Worm (Caenorhabditis elegans) whole organism, L1 larva: ENCODE measurements around the gene blos-7.

Experiments used
- C34B4.2 ChIP-seq: sonication (generic microtip); optimal IDR thresholded peaks from 2 replicates; lab custom pipeline; 2017; ENCODE audit warnings: mild to moderate bottlenecking, missing genetic modification characterization, missing compliant biosample characterization
- F16B12.6 ChIP-seq: fragments of 150-350 bp; optimal IDR thresholded peaks from 2 replicates; lab custom pipeline; 2014; ENCODE audit warnings: missing biosample characterization, missing genetic modification characterization
- aha-1 ChIP-seq: fragments of 150-350 bp; optimal IDR thresholded peaks from 2 replicates; lab custom pipeline; 2014; ENCODE audit warnings: missing biosample characterization, missing genetic modification characterization
- alr-1 ChIP-seq: fragments of 200-800 bp; sonication (Bioruptor generic); optimal IDR thresholded peaks from 2 replicates; lab custom pipeline; 2018; ENCODE audit warnings: borderline replicate concordance, mild to moderate bottlenecking, missing genetic modification characterization, missing compliant biosample characterization
- blmp-1 ChIP-seq: fragments of 150-350 bp; optimal IDR thresholded peaks from 2 replicates; lab custom pipeline; 2014; ENCODE audit warnings: missing biosample characterization, missing genetic modification characterization
- ceh-82 ChIP-seq, 3 experiments: fragments of 150-350 bp in 1 of 3; sonication (generic microtip) in 2 of 3; optimal IDR thresholded peaks; 2 replicates each; lab custom pipeline; 2014 to 2017; ENCODE audit warnings: missing biosample characterization in 3 of 3, missing genetic modification characterization in 3 of 3
- ceh-90 ChIP-seq: sonication (generic microtip); optimal IDR thresholded peaks from 2 replicates; lab custom pipeline; 2016; ENCODE audit warnings: missing genetic modification characterization, missing compliant biosample characterization
- ces-1 ChIP-seq: fragments of 150-350 bp; optimal IDR thresholded peaks from 2 replicates; lab custom pipeline; 2014; ENCODE audit warnings: missing biosample characterization, missing genetic modification reagents, missing genetic modification characterization
- dsc-1 ChIP-seq: sonication (generic microtip); optimal IDR thresholded peaks from 2 replicates; lab custom pipeline; 2016; ENCODE audit warnings: mild to moderate bottlenecking, missing genetic modification characterization, missing compliant biosample characterization
- efl-1 ChIP-seq, 4 experiments: fragments of 150-350 bp; optimal IDR thresholded peaks in 3 of 4; peaks in 1 of 4; 1 replicate in 1 of 4; 2 replicates in 3 of 4; lab custom pipeline; 2014; ENCODE audit warnings: missing biosample characterization in 2 of 4, missing genetic modification characterization in 2 of 4, missing genetic modification reagents in 2 of 4
- efl-3 ChIP-seq: fragments of 200-800 bp; sonication (Bioruptor generic); optimal IDR thresholded peaks from 2 replicates; lab custom pipeline; 2018; ENCODE audit warnings: mild to moderate bottlenecking, missing genetic modification characterization, missing compliant biosample characterization
- egl-13 ChIP-seq: sonication (generic microtip); optimal IDR thresholded peaks from 2 replicates; lab custom pipeline; 2016; ENCODE audit warnings: missing genotype, missing genetic modification reagents, missing genetic modification characterization, missing compliant biosample characterization
- elt-2 ChIP-seq: sonication (generic microtip); optimal IDR thresholded peaks from 2 replicates; lab custom pipeline; 2016; ENCODE audit warnings: missing genetic modification characterization, mild to moderate bottlenecking, inconsistent platforms, missing compliant biosample characterization, missing genetic modification reagents
- ets-5 ChIP-seq: fragments of 200-800 bp; sonication (Bioruptor generic); IDR thresholded peaks from 2 replicates; pipeline ENCODE4 v1.3.6; 2022; ENCODE audit warnings: missing genetic modification characterization, missing compliant biosample characterization
- fkh-4 ChIP-seq: sonication (generic microtip); optimal IDR thresholded peaks from 2 replicates; lab custom pipeline; 2016; ENCODE audit warnings: missing compliant biosample characterization, missing genetic modification characterization, borderline replicate concordance
- grh-1 ChIP-seq: fragments of 200-800 bp; sonication (Bioruptor generic); IDR thresholded peaks from 2 replicates; pipeline ENCODE4 v1.3.6; 2022; ENCODE audit warnings: missing genetic modification reagents, missing genetic modification characterization, missing compliant biosample characterization
- irx-1 ChIP-seq: sonication (generic microtip); optimal IDR thresholded peaks from 2 replicates; lab custom pipeline; 2016; ENCODE audit warnings: missing genetic modification characterization, missing compliant biosample characterization
- isw-1 ChIP-seq: fragments of 200-800 bp; sonication (Bioruptor generic); IDR thresholded peaks from 2 replicates; pipeline ENCODE4 v1.3.6; 2022; ENCODE audit warnings: missing genetic modification characterization, missing compliant biosample characterization
- jun-1 ChIP-seq: fragments of 150-350 bp; optimal IDR thresholded peaks from 2 replicates; lab custom pipeline; 2014; ENCODE audit warnings: missing biosample characterization, missing genetic modification reagents, missing genetic modification characterization
- lin-14 ChIP-seq: fragments of 200-800 bp; sonication (Bioruptor generic); optimal IDR thresholded peaks from 2 replicates; lab custom pipeline; 2018; ENCODE audit warnings: mild to moderate bottlenecking, missing genetic modification characterization, moderate library complexity, missing compliant biosample characterization
- lin-15B ChIP-seq: fragments of 150-350 bp; sonication (generic microtip); optimal IDR thresholded peaks from 3 replicates; lab custom pipeline; 2014; ENCODE audit warnings: missing biosample characterization, missing genetic modification characterization
- lin-35 ChIP-seq, 2 experiments: fragments of 150-350 bp; optimal IDR thresholded peaks; 2 replicates each; lab custom pipeline; 2014; ENCODE audit warnings: missing biosample characterization in 2 of 2, missing genetic modification characterization in 2 of 2, missing genetic modification reagents in 2 of 2
- lin-39 ChIP-seq: fragments of 150-350 bp; optimal IDR thresholded peaks from 2 replicates; lab custom pipeline; 2014; ENCODE audit warnings: missing biosample characterization, missing genetic modification reagents, missing genetic modification characterization
- lir-3 ChIP-seq: sonication (generic microtip); optimal IDR thresholded peaks from 2 replicates; lab custom pipeline; 2016; ENCODE audit warnings: mild to moderate bottlenecking, missing genetic modification characterization, moderate library complexity, missing compliant biosample characterization; ENCODE audit not compliant: poor library complexity
- mdl-1 ChIP-seq, 2 experiments: fragments of 150-350 bp; optimal IDR thresholded peaks; 2 replicates each; lab custom pipeline; 2014 to 2017; ENCODE audit warnings: missing biosample characterization in 2 of 2, missing genetic modification characterization in 2 of 2, inconsistent platforms in 1 of 2
- mef-2 ChIP-seq: fragments of 150-350 bp; optimal IDR thresholded peaks from 2 replicates; lab custom pipeline; 2014; ENCODE audit warnings: missing biosample characterization, missing genetic modification characterization
- mep-1 ChIP-seq: fragments of 150-350 bp; optimal IDR thresholded peaks from 2 replicates; lab custom pipeline; 2014; ENCODE audit warnings: missing biosample characterization, missing genetic modification characterization
- nhr-11 ChIP-seq: fragments of 150-350 bp; optimal IDR thresholded peaks from 2 replicates; lab custom pipeline; 2014; ENCODE audit warnings: missing biosample characterization, missing genetic modification characterization
- nhr-237 ChIP-seq: fragments of 150-350 bp; optimal IDR thresholded peaks from 2 replicates; lab custom pipeline; 2014; ENCODE audit warnings: missing biosample characterization, missing genetic modification characterization
- nhr-28 ChIP-seq: fragments of 150-350 bp; optimal IDR thresholded peaks from 2 replicates; lab custom pipeline; 2014; ENCODE audit warnings: missing biosample characterization, missing genetic modification characterization
- nhr-47 ChIP-seq: sonication (generic microtip); optimal IDR thresholded peaks from 2 replicates; lab custom pipeline; 2016; ENCODE audit warnings: mild to moderate bottlenecking, missing genetic modification characterization, moderate library complexity, missing compliant biosample characterization
- nhr-71 ChIP-seq: sonication (generic microtip); optimal IDR thresholded peaks from 2 replicates; lab custom pipeline; 2016; ENCODE audit warnings: mild to moderate bottlenecking, missing genetic modification characterization, moderate library complexity, missing compliant biosample characterization
- nhr-84 ChIP-seq: sonication (generic microtip); optimal IDR thresholded peaks from 2 replicates; lab custom pipeline; 2017; ENCODE audit warnings: missing biosample characterization, missing genetic modification characterization
- nhr-85 ChIP-seq: sonication (generic microtip); peaks from one replicate; lab custom pipeline; 2016; ENCODE audit warnings: missing genetic modification characterization, inconsistent platforms, missing compliant biosample characterization
- nhr-90 ChIP-seq: sonication (generic microtip); optimal IDR thresholded peaks from 2 replicates; lab custom pipeline; 2016; ENCODE audit warnings: mild to moderate bottlenecking, missing genetic modification characterization, missing compliant biosample characterization; ENCODE audit not compliant: poor library complexity
- pag-3 ChIP-seq: sonication (generic microtip); optimal IDR thresholded peaks from 2 replicates; lab custom pipeline; 2017; ENCODE audit warnings: missing genetic modification characterization, mild to moderate bottlenecking, missing compliant biosample characterization, antibody characterized with exemption, borderline replicate concordance; ENCODE audit not compliant: insufficient read depth
- pqm-1 ChIP-seq: sonication (generic microtip); optimal IDR thresholded peaks from 3 replicates; lab custom pipeline; 2017; ENCODE audit warnings: missing biosample characterization, missing genetic modification characterization
- skn-1 ChIP-seq: fragments of 150-350 bp; optimal IDR thresholded peaks from 2 replicates; lab custom pipeline; 2014; ENCODE audit warnings: missing biosample characterization, missing genetic modification characterization
- snpc-4 ChIP-seq: fragments of 150-350 bp; optimal IDR thresholded peaks from 2 replicates; lab custom pipeline; 2014; ENCODE audit warnings: missing biosample characterization, missing genetic modification characterization
- sox-4 ChIP-seq: sonication (generic microtip); optimal IDR thresholded peaks from 2 replicates; lab custom pipeline; 2016; ENCODE audit warnings: missing genetic modification characterization, missing compliant biosample characterization
- swsn-7 ChIP-seq: sonication (generic microtip); optimal IDR thresholded peaks from 2 replicates; lab custom pipeline; 2016; ENCODE audit warnings: missing genetic modification characterization, missing compliant biosample characterization
- tbx-2 ChIP-seq: sonication (generic microtip); optimal IDR thresholded peaks from 2 replicates; lab custom pipeline; 2016; ENCODE audit warnings: missing genetic modification characterization, missing compliant biosample characterization
- unc-86 ChIP-seq: sonication (generic microtip); optimal IDR thresholded peaks from 2 replicates; lab custom pipeline; 2016; ENCODE audit warnings: missing genetic modification characterization, missing compliant biosample characterization
- unc-98 ChIP-seq: fragments of 200-800 bp; sonication (Bioruptor generic); IDR thresholded peaks from 2 replicates; pipeline ENCODE4 v1.3.6; 2022; ENCODE audit warnings: missing genetic modification characterization, missing compliant biosample characterization
- vab-15 ChIP-seq: sonication (generic microtip); optimal IDR thresholded peaks from 2 replicates; lab custom pipeline; 2017; ENCODE audit warnings: missing genotype, mild to moderate bottlenecking, missing genetic modification characterization, missing compliant biosample characterization
- zag-1 ChIP-seq: fragments of 150-350 bp; optimal IDR thresholded peaks from 2 replicates; lab custom pipeline; 2014; ENCODE audit warnings: missing biosample characterization, missing genetic modification characterization
- ztf-11 ChIP-seq, 2 experiments: sonication (generic microtip); optimal IDR thresholded peaks; 2 replicates each; lab custom pipeline; 2016 to 2017; ENCODE audit warnings: missing genetic modification characterization in 2 of 2, missing biosample characterization in 1 of 2, missing compliant biosample characterization in 1 of 2
- ztf-4 ChIP-seq: fragments of 150-350 bp; optimal IDR thresholded peaks from 2 replicates; lab custom pipeline; 2014; ENCODE audit warnings: missing biosample characterization, missing genetic modification characterization

blos-7 gene

ce11 chrIV:3597356-3597755, 14.7 kb upstream of the blos-7 start:
- TF ChIP-seq mdl-1 (tag; optimal IDR thresholded peaks at IDR 0.05; lab: Kevin White, UChicago) = no peak
- TF ChIP-seq fkh-4 (tag; lab: Kevin White, UChicago) = no peak
- no peak for TF ChIP-seq nhr-84
- TF ChIP-seq ceh-82 (tag; optimal IDR thresholded peaks at IDR 0.05; lab: Kevin White, UChicago) = no peak
- no peak for TF ChIP-seq nhr-71 (tag; lab: Kevin White, UChicago)
- TF ChIP-seq isw-1 (GFP tag; lab: Robert Waterston, UW) = no peak
- TF ChIP-seq grh-1 (GFP tag; lab: Robert Waterston, UW) = no peak
- TF ChIP-seq pqm-1 (tag; lab: Kevin White, UChicago) = no peak
- TF ChIP-seq tbx-2 = no peak
- TF ChIP-seq efl-3 = no peak
- no peak for TF ChIP-seq unc-98 (GFP tag; lab: Robert Waterston, UW)
- no peak for TF ChIP-seq blmp-1 (tag; lab: Kevin White, UChicago)
- TF ChIP-seq lir-3 (tag; lab: Kevin White, UChicago) = no peak

DNA sequence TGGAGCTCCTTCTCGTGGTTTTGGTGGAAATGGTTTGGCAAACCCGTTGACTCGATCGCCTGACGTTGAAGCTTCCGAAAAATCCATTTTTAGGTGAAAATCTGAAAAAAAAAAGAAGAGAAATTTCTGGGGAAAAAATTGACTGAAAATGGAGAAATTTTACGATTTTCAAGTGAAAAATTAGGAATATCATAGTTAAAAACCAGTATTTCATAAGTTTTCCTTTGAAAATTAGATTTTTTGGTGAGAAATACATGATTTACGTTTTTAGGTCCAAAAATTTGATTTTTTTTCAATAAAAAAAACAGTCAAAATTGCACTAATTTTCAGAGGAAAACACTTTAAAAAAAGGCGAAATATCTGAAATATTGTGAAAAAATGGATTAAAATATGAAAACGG, 10.8 kb upstream of the blos-7 start, which contains the start of gene taf-2:
Gene taf-2, minus strand, starts transcription at position 101 of the 400 bp plus-strand sequence.
- TF ChIP-seq elt-2 (tag; lab: Kevin White, UChicago) = no peak
- TF ChIP-seq blmp-1 (tag; lab: Kevin White, UChicago) = no peak
- no peak for TF ChIP-seq ets-5 (GFP tag; lab: Robert Waterston, UW)
- TF ChIP-seq mep-1 = no peak
- no peak for TF ChIP-seq ztf-4
- TF ChIP-seq nhr-237 = no peak
- no peak for TF ChIP-seq nhr-85 (tag; lab: Kevin White, UChicago)
- TF ChIP-seq nhr-90 (tag; lab: Kevin White, UChicago) = no peak
- TF ChIP-seq lin-39 (tag; lab: Kevin White, UChicago) = no peak
- TF ChIP-seq isw-1 (GFP tag; lab: Robert Waterston, UW) = no peak
- no peak for TF ChIP-seq lin-15B (tag; lab: Kevin White, UChicago)
- TF ChIP-seq nhr-28 = no peak
- no peak for TF ChIP-seq ztf-11 (tag; optimal IDR thresholded peaks at IDR 0.05; lab: Kevin White, UChicago)
- TF ChIP-seq aha-1 (tag; lab: Kevin White, UChicago) = no peak
- no peak for TF ChIP-seq ces-1
- TF ChIP-seq vab-15 (tag; lab: Kevin White, UChicago) = no peak
- no peak for TF ChIP-seq snpc-4 (tag; lab: Kevin White, UChicago)
- TF ChIP-seq egl-13 = no peak
- no peak for TF ChIP-seq lin-14 (GFP tag; lab: Kevin White, UChicago)

DNA sequence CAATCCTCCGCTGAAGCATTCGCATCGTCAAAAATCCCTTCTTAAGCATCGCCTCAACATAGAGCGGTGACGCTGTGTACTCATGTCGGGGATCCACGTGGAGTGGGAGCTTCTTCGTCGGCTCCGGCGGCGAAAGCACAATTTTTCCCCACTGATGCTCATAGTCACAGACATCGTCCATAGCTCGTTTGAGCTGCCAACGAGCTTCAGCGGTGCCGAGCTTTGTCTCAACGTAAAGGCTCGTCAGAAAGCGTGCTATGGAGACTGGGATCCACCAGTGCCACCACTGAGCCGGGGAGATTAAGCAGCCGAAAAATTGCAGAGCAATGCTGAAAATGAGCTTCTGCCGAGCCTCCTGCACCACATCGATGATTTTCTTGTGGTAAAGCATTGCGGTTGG, 8.1 kb upstream of the blos-7 start:
- TF ChIP-seq mef-2 (tag; lab: Kevin White, UChicago) (no peak), nhr-11 (tag; lab: Kevin White, UChicago) (no peak), swsn-7 (no peak), sox-4 (tag; lab: Kevin White, UChicago) (no peak)
- TF ChIP-seq, all 84 proteins: peak for 0

DNA sequence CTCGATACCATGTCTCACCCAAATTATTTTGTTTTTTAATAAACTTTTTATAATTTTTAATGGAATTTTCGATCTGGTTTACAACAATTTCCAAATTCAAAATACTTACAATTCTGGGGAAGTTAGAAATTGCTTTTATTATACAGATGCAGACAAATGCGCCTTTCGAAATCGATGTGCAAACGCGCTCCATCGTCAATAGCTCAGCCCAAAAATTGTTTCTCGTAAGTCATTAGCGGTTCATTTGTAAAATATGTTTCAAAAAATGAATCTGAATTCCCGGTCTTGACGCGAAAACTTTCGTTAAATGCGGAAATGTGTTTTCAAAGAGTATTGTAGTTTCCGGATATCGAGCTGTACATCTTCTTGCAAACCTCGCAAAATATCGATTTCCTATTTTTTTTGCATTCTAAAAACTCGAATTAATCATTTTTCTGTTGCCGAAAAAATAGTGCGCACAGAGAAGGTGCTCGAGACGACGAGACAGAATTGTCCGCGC, 3.2 kb downstream of the blos-7 start, which contains the start of gene Y37E11B.1:
Gene Y37E11B.1, plus strand, starts transcription at position 145 of the 499 bp plus-strand sequence.
- TF ChIP-seq F16B12.6 (tag; lab: Kevin White, UChicago) = no peak
- TF ChIP-seq pag-3 = no peak
- no peak for TF ChIP-seq jun-1 (tag; lab: Kevin White, UChicago)
- TF ChIP-seq ztf-4 = no peak
- TF ChIP-seq dsc-1 (tag; lab: Kevin White, UChicago) = no peak
- no peak for TF ChIP-seq alr-1 (tag; lab: Kevin White, UChicago)
- TF ChIP-seq unc-86 (tag; lab: Kevin White, UChicago) = no peak
- peak in 1 of 2 experiments; percentile 16 for TF ChIP-seq lin-35 (GFP tag; optimal IDR thresholded peaks at IDR 0.05; lab: Kevin White, UChicago)
- no peak for TF ChIP-seq nhr-90 (tag; lab: Kevin White, UChicago)
- peak in 1 of 2 experiments; percentile 53 for TF ChIP-seq efl-1 (optimal IDR thresholded peaks at IDR 0.05; lab: Kevin White, UChicago)
- TF ChIP-seq efl-1 (GFP tag; optimal IDR thresholded peaks at IDR 0.05 in 1 of 2; lab: Kevin White, UChicago) = peak; percentile 38 to 91
- no peak for TF ChIP-seq nhr-47
- TF ChIP-seq ceh-90 (tag; lab: Kevin White, UChicago) = no peak
- peak; percentile 4 for TF ChIP-seq skn-1 (tag; lab: Kevin White, UChicago)
- no peak for TF ChIP-seq irx-1 (tag; lab: Kevin White, UChicago)
- TF ChIP-seq mef-2 (tag; lab: Kevin White, UChicago) = no peak
- TF ChIP-seq C34B4.2 (tag; lab: Kevin White, UChicago) = no peak
- no peak for TF ChIP-seq zag-1 (tag; lab: Kevin White, UChicago)
- TF ChIP-seq vab-15 (tag; lab: Kevin White, UChicago) = no peak
- TF ChIP-seq nhr-71 (tag; lab: Kevin White, UChicago) = peak; percentile 19
